Fruit fly (Drosophila melanogaster) S2 (cell line): ENCODE results near the gene Mst36Fb.
A peak's percentile ranks its signal among the peaks of the same experiment; 100 is the strongest.

Experiments
- CG8478 ChIP-seq: fragments of >200 bp; optimal IDR thresholded peaks from 2 replicates; lab custom pipeline; 2018
- CTCF ChIP-seq, 2 experiments: fragments of >200 bp; optimal IDR thresholded peaks; 2 replicates each; lab custom pipeline; 2018

The Mst36Fb gene

DNA sequence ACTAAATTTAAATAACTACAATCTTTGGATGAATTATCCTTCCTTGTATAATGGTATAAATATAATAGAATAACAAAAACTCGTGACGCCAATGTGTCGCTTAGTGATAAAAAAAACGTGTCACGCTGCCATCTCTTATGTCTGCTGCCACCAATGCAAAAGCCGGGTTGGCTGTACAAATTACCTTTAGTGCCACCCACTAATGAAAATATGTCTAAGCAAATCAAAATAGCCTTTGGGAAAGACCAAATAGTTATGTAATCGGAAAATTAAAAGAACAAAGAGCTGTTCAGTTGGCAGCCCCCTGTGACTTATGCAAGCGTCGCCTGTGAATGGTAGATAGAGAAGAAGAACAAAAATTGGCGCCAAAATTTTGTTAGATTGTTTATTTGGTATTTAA lies 14.5 kb upstream of the Mst36Fb start, which contains the start of gene CG10336:
Gene CG10336, plus strand, starts transcription at position 153 of the 400 bp plus-strand sequence.
- TF ChIP-seq CTCF (optimal IDR thresholded peaks at IDR 0.05; lab: Kevin White, UChicago): no peak
- no peak for TF ChIP-seq CG8478 (lab: Kevin White, UChicago)

dm6 chr2L:18688646-18689296 lies 13.9 kb upstream of the Mst36Fb start, which contains the start of gene msl-1:
Gene msl-1 (minus strand): TSS chr2L:18688800.
- TF ChIP-seq CTCF (optimal IDR thresholded peaks at IDR 0.05; lab: Kevin White, UChicago) (peak; percentile 36 to 46), CG8478 (lab: Kevin White, UChicago) (no peak)

DNA sequence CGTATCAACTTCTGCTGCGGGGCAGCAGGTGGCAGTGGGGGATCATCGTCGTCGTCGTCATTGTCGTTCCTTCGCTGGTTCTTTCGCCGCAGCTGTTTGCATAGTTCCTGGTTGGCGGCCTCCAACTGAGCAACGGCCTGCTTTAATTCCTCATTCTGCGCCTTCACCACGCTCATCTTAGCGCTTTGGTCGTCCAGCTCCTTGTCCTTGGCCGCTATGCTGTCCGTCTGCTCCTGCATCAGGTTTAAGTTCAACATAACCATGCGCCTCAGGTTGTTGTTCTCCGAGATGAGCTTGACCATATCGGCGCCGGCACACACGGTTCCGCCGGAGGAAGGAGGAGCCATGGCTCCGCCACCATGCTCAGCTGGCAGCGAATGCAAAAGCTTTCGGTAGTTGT lies 12.9 kb upstream of the Mst36Fb start:
- TF ChIP-seq CG8478 (lab: Kevin White, UChicago) (no peak), CTCF (optimal IDR thresholded peaks at IDR 0.05; lab: Kevin White, UChicago) (no peak)

DNA sequence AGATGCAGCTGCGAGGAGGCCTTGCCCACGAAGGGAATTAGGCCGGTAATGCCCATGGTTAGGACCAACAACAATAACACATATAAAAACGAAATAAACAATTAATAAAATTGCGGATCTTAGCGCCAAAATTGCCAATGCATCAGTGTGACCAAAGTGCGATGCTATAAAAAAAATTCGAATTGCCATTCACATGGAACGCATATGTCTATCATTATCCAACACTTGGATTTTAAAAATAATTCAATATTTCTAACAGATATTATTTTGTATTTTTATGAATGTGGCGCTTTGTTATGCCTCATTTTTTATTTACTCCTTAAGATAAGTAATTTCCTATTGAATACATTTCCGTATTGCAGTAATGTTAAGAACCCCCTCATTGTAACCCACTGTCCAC lies 7.0 kb upstream of the Mst36Fb start, which contains the start of gene tos:
Gene tos, minus strand, starts transcription at position 173 of the 400 bp plus-strand sequence.
- no peak for TF ChIP-seq CG8478 (lab: Kevin White, UChicago)
- TF ChIP-seq CTCF (optimal IDR thresholded peaks at IDR 0.05; lab: Kevin White, UChicago): no peak

- TF ChIP-seq CG8478 (lab: Kevin White, UChicago) (no peak), CTCF (optimal IDR thresholded peaks at IDR 0.05; lab: Kevin White, UChicago) (no peak)
Measured at dm6 chr2L:18677910-18678639, 3.2 kb upstream of the Mst36Fb start.

DNA sequence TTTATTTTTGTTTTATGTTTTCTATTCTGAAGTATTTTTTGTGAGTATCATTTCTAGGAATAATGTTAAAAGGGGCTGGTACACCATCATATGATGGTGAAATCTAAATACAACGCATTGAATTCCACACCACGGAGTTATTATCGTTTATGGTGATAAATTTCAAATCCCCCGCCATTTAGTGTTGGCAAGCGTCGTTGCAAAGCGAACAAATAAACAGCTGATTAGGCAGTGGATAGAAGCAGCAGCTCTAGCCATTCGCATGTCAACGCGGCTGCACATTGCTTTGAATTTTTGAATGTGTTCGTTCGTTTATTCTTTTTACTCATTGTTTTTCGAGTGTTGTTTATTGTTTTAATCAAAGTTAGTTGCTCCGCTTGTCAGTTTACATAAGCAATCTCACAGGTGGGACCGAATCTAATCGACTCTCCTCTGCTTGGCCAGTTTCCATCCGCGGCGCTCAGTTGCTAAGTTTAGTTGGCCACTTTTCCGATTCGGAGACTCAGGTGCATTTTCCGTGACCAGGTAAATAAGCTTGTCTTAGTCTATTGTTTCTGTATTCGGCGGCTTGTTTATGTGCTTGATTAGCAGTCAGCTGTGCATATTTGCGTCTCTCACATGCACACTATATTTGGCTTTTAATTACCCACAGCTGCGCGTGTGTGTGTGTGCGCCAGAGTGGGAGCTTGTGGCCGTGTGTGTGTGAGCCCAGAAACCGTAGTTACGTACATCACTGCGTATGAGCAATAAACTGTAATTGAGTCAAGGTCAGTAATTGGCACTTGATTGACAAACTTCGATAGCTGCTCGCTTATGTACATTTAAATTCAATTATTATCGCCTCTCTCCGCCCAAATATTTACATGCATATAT lies 2.3 kb upstream of the Mst36Fb start, which contains the start of the genes Mst36Fa and CG31751:
Gene Mst36Fa, minus strand, starts transcription at position 51 of the 873 bp plus-strand sequence.
Gene CG31751, plus strand, starts transcription at position 274 of the 873 bp plus-strand sequence.
- no peak for TF ChIP-seq CTCF (optimal IDR thresholded peaks at IDR 0.05; lab: Kevin White, UChicago)

- TF ChIP-seq CTCF (optimal IDR thresholded peaks at IDR 0.05; lab: Kevin White, UChicago) (no peak), CG8478 (lab: Kevin White, UChicago) (no peak)
Measured at dm6 chr2L:18673185-18673584, 1.7 kb downstream of the Mst36Fb start, which contains the start of gene CG43339. Gene CG43339 (minus strand): TSS chr2L:18673285.

DNA sequence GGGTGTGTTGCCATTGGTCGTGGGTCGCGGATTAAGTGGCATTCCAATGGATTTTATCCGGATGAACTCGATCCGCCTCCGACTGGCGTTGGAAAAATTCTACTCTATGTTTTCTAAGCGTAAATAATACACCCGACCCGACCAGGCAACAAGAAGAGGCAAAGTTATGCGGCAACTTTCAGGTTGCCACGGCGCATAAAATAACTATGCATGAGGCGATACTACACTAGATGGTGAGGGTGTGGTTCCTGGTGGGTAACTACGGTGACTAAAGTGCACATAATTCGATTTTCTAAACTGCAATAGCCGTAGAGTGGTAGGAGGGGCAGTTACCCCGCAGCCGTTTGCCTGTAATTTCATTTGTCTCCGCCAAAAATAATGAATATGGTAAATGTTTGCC lies 3.7 kb downstream of the Mst36Fb start, which contains the start of gene CG43338:
Gene CG43338, minus strand, starts transcription at position 101 of the 400 bp plus-strand sequence.
- TF ChIP-seq CG8478 (lab: Kevin White, UChicago) (no peak), CTCF (optimal IDR thresholded peaks at IDR 0.05; lab: Kevin White, UChicago) (no peak)

DNA sequence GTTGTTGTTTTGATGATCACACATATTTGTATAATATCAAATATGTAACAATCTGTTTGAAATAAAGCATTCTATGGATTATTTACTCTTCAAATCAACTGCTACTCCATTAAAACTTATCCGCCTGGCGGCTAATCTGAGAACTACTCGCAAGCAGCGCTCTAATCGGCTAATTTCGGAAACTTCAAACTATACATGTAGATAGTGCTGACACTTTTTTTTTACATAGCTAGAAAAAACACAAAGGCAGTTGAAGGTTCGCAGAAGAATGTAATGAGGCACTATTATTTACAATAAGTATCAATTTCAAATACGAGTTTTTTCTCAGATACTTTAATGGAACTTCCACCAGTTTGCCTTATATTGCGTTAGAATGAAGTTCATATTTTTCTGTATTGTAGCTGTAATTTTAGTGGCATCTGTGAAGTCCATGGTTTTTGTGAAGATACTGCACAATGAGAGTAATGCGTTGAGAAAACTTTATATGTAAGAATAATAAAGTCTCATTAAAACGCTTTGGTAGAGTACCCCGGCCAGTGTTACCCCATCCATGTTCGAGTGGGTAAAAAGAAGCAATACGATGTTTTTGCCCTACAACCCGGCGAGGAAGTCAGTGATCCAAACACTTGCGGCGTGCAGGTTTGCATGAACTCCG lies 8.8 kb downstream of the Mst36Fb start:
- TF ChIP-seq CG8478 (lab: Kevin White, UChicago) (no peak), CTCF (optimal IDR thresholded peaks at IDR 0.05; lab: Kevin White, UChicago) (peak; percentile 93 to 97)

- TF ChIP-seq CTCF (optimal IDR thresholded peaks at IDR 0.05; lab: Kevin White, UChicago) (no peak), CG8478 (lab: Kevin White, UChicago) (no peak)
Measured at dm6 chr2L:18664707-18665550, 10.0 kb downstream of the Mst36Fb start.

DNA sequence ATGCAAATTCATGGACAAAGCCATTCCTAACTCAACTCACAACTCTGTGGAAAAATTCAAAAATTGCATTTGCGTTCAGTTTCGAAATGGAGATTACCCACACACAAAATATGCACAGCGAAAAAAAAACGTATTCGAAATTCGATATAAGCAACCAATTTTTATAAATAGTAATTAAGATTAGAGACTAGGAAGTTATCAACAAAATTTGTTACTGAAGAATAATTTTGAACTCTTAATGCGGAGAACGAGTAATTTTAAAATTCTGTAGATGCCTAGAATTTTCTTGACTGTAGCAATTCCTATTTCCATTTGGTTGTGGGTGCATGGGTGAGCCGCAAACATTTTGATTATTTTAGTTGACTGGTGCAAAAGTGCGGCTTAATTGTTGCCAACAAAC lies 11.5 kb downstream of the Mst36Fb start:
- no peak for TF ChIP-seq CG8478 (lab: Kevin White, UChicago)

DNA sequence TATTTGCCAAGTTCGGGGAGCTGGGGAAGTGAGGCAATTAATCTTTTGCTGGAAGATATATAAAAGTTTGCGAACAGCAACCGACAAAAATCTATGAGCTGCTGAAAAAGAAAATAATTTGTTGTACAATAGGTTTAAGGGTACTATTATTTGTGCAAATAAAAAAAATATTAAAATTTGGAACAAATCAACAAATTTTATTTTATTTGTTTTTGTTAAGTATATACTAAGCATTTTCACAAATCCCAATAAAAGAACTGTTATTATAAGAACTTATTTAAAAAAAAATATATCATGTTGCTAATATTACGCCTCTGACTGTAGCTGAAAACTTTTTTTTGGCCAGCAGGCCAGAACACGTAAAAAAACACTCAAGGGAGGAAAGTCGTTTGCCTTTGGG lies 16.8 kb downstream of the Mst36Fb start:
- no peak for TF ChIP-seq CG8478 (lab: Kevin White, UChicago)
- TF ChIP-seq CTCF (optimal IDR thresholded peaks at IDR 0.05; lab: Kevin White, UChicago): no peak

dm6 chr2L:18656691-18657237 lies 18.1 kb downstream of the Mst36Fb start:
- TF ChIP-seq CTCF (optimal IDR thresholded peaks at IDR 0.05; lab: Kevin White, UChicago) (no peak), CG8478 (lab: Kevin White, UChicago) (no peak)
